Worm (Caenorhabditis elegans) whole organism, L4/young adult: ENCODE data around the gene Y66D12A.10.

Experiments used
- W03F9.2 ChIP-seq: fragments of 150-350 bp; optimal IDR thresholded peaks from 2 replicates; lab custom pipeline; 2014; ENCODE audit warnings: missing biosample characterization, missing genetic modification characterization
- dao-5 ChIP-seq: sonication (generic microtip); optimal IDR thresholded peaks from 2 replicates; lab custom pipeline; 2016; ENCODE audit warnings: missing genotype, missing genetic modification characterization, moderate library complexity, missing compliant biosample characterization
- him-1 ChIP-seq: sonication (generic microtip); optimal IDR thresholded peaks from 2 replicates; lab custom pipeline; 2016; ENCODE audit warnings: missing genotype, missing genetic modification reagents, missing genetic modification characterization, missing compliant biosample characterization

Y66D12A.10 gene

DNA sequence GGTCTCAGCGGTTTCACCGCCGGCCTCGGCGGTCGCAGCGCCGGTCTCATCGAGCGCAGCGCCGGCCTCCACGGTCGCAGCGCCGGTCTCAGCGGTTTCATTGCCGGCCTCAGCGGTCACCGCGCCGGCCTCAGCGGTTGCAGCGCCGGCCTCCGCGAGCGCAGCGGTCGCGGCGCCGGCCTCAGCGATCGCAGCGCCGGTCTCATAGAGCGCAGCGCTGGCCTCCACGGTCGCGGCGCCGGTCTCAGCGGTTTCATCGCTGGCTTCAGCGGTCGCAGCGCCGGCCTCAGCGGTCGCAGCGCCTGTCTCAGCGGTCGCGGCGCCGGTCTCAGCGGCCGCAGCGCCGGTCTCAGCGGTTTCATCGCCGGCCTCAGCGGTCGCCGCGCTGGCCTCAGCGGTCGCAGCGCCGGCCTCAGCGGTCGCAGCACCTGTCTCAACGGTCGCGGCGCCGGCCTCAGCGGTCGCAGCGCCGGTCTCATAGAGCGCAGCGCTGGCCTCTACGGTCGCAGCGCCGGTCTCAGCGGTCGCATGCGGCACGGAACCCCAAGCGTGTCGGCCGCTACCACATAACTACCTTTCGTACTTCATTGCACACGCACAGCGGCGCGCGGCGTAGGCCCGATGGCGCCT is 46.1 kb downstream of the Y66D12A.10 start:
- TF ChIP-seq W03F9.2 (no peak), him-1 (tag; lab: Kevin White, UChicago) (no peak), dao-5 (tag; lab: Kevin White, UChicago) (no peak)

DNA sequence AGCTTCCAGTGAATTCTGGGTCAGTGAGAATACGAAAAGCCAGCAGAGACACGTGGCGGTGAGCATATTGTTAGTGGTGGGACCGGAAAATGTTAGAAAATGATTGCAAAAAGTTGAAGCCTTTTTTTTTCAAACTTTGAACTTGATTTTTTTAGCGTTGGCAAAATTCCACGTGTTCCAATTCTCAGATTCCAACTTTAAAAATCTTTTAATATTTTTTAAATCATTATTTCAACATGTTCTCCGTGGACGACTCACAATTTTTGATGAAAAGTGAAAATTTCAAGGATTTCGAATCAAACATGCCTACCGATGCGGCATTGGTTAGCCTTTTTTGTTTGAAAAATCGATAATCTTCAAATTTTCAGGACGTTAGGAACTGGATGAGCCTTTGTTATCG is 46.7 kb downstream of the Y66D12A.10 start, which contains the start of the genes Y66A7A.9 and Y66A7A.4:
Gene Y66A7A.9, minus strand, starts transcription at position 101 of the 400 bp plus-strand sequence.
Gene Y66A7A.4, plus strand, starts transcription at position 237 of the 400 bp plus-strand sequence.
- TF ChIP-seq him-1 (tag; lab: Kevin White, UChicago), result no peak
- no peak for TF ChIP-seq W03F9.2
- TF ChIP-seq dao-5 (tag; lab: Kevin White, UChicago), result no peak

- no peak for TF ChIP-seq W03F9.2
- no peak for TF ChIP-seq dao-5 (tag; lab: Kevin White, UChicago)
- no peak for TF ChIP-seq him-1 (tag; lab: Kevin White, UChicago)
Observed at ce11 chrIII:11614874-11615273, 49.2 kb downstream of the Y66D12A.10 start.

- TF ChIP-seq dao-5 (tag; lab: Kevin White, UChicago), result no peak
- TF ChIP-seq him-1 (tag; lab: Kevin White, UChicago), result no peak
- no peak for TF ChIP-seq W03F9.2
Observed at ce11 chrIII:11615802-11616201, 50.1 kb downstream of the Y66D12A.10 start.

DNA sequence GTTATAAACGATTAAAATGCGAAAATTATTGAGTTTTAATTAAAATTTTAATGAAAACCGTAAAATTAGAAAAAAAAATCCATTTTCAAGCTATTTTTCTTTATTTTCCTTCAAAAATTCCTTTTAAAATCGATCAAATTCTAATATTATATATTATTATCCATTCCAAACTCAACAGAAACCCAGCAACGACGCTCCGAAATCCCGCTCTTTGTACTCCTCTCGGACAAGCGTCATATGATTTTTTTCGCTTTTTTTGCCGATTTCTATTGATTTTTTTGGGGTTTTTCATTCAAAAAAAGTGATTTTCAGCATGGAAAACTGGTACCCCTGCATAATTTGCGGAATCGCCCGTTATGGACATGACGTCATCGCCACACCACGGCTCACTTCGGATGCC is 50.8 kb downstream of the Y66D12A.10 start, which contains the start of gene ceh-91:
Gene ceh-91, plus strand, starts transcription at position 301 of the 400 bp plus-strand sequence.
- no peak for TF ChIP-seq him-1 (tag; lab: Kevin White, UChicago)
- no peak for TF ChIP-seq W03F9.2
- no peak for TF ChIP-seq dao-5 (tag; lab: Kevin White, UChicago)
